Worm (Caenorhabditis elegans): ENCODE measurements around the gene Y67A10A.11.

DNA sequence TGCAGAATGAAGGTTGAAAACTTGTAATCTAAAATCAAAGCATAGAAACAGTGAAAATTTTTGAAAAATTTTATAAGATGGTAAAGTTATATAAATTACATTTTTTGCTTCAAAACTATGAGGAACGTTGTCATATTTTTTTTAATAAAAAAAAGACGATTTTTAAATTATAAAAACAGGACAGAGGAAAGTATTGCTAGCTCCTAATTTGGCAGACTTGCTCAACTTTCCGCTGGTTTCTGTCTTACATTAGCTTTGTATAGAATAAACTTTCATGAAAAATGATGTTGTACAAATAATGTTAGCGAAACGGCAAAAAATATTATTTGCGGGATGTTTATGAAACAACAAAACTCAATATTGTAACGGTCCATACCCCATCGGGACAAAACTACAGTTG, 13.5 kb upstream of the Y67A10A.11 start, which contains the start of gene fbxa-83:
- TF ChIP-seq cog-1 (tag; optimal IDR thresholded peaks at IDR 0.05): no peak
- TF ChIP-seq ztf-23 (GFP tag; IDR thresholded peaks at IDR 0.05): no peak
- TF ChIP-seq klf-2 (GFP tag; conservative IDR thresholded peaks at IDR 0.05): no peak
- TF ChIP-seq med-1 (GFP tag; optimal IDR thresholded peaks at IDR 0.05; ENCODE audit: insufficient read depth): no peak
- TF ChIP-seq T22C8.4 (GFP tag; IDR thresholded peaks at IDR 0.05): no peak
